Worm (Caenorhabditis elegans): ENCODE results near the gene gss-1.

DNA sequence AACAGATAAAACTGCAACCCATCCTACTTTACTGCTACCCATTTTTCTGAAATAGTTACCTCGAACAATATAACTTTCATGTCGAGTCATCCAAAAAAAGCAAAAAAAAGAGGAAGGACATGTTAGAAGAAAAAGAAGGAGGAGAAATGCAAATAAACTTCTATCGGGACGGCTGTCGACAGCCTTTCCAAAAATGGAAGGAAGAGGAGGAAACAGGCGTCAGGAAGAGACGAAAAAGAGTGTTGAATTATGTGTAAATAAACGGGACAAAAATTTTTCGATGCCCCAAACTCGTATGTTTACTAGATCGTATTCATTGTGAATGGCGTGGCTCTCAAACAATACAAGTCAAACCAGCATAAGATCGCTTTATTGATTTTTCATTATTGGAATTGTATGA, 11.4 kb upstream of the gss-1 start, which contains the start of gene M176.5:
- no peak for TF ChIP-seq ceh-8 (GFP tag; optimal IDR thresholded peaks at IDR 0.05)
- no peak for TF ChIP-seq fos-1 (tag; optimal IDR thresholded peaks at IDR 0.05)
- no peak for TF ChIP-seq nhr-90 (tag; optimal IDR thresholded peaks at IDR 0.05; ENCODE audit: poor library complexity)

All from whole organism, L1 larva.